Worm (Caenorhabditis elegans) whole organism, mixed stage, embryonic: ENCODE results near the gene C16E9.2.
A peak's percentile ranks its signal among the peaks of the same experiment; 100 is the strongest.

Experiments
- ces-1 ChIP-seq: fragments of 150-350 bp; optimal IDR thresholded peaks from 2 replicates; lab custom pipeline; 2014; ENCODE audit warnings: missing biosample characterization, missing genetic modification reagents, missing genetic modification characterization
- ham-2 ChIP-seq: fragments of 200-800 bp; sonication (Bioruptor generic); optimal IDR thresholded peaks from 2 replicates; lab custom pipeline; 2018; ENCODE audit warnings: mild to moderate bottlenecking, missing genetic modification characterization, missing compliant biosample characterization
- lin-13 ChIP-seq: fragments of 150-350 bp; optimal IDR thresholded peaks from 2 replicates; lab custom pipeline; 2014; ENCODE audit warnings: missing biosample characterization, missing genetic modification characterization
- mls-2 ChIP-seq: sonication (generic microtip); optimal IDR thresholded peaks from 2 replicates; lab custom pipeline; 2016; ENCODE audit warnings: mild to moderate bottlenecking, missing genetic modification characterization, moderate library complexity, missing compliant biosample characterization
- nhr-12 ChIP-seq: fragments of 150-350 bp; optimal IDR thresholded peaks from 2 replicates; lab custom pipeline; 2014; ENCODE audit warnings: missing biosample characterization, missing genetic modification characterization
- nhr-2 ChIP-seq: fragments of 150-350 bp; optimal IDR thresholded peaks from 2 replicates; lab custom pipeline; 2014; ENCODE audit warnings: missing biosample characterization, missing genetic modification characterization
- nhr-237 ChIP-seq: fragments of 150-350 bp; optimal IDR thresholded peaks from 2 replicates; lab custom pipeline; 2014; ENCODE audit warnings: missing biosample characterization, missing genetic modification characterization
- nhr-76 ChIP-seq: sonication (generic microtip); optimal IDR thresholded peaks from 2 replicates; lab custom pipeline; 2017; ENCODE audit warnings: missing biosample characterization, missing genetic modification characterization
- snpc-4 ChIP-seq: fragments of 150-350 bp; optimal IDR thresholded peaks from 2 replicates; lab custom pipeline; 2014; ENCODE audit warnings: missing biosample characterization, missing genetic modification characterization
- tbx-8 ChIP-seq: fragments of 200-800 bp; sonication (Bioruptor generic); optimal IDR thresholded peaks from 2 replicates; lab custom pipeline; 2018; ENCODE audit warnings: mild to moderate bottlenecking, missing genetic modification characterization, moderate library complexity, missing compliant biosample characterization
- unc-39 ChIP-seq: fragments of 150-350 bp; optimal IDR thresholded peaks from 2 replicates; lab custom pipeline; 2014; ENCODE audit warnings: missing biosample characterization, missing genetic modification characterization
- unc-62 ChIP-seq: fragments of 150-350 bp; optimal IDR thresholded peaks from 2 replicates; lab custom pipeline; 2014; ENCODE audit warnings: missing biosample characterization, missing genetic modification reagents, missing genetic modification characterization
- zip-8 ChIP-seq: fragments of 150-350 bp; optimal IDR thresholded peaks from 2 replicates; lab custom pipeline; 2014; ENCODE audit warnings: missing biosample characterization, missing genetic modification characterization
- ztf-11 ChIP-seq: fragments of 150-350 bp; optimal IDR thresholded peaks from 2 replicates; lab custom pipeline; 2014; ENCODE audit warnings: missing biosample characterization, missing genetic modification characterization

Gene C16E9.2

DNA sequence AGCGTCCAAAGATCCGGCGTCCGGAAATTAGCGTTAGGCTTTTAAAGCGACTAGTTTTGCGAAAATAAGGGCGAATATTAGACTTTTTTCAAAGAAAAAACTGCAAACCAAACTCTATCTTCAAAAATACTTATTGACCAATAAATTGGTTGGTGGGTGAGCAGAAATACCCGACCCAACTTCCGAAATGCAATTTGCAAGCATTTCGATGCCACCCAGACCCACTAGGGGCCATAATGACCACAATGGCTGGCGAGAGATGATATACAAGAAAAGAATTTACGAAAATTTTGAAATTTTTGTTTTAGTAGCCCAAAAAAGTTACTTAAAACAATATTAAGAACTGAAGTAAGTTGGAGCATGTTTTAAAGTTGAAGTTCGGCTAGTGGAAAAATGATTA, 34.6 kb downstream of the C16E9.2 start:
- peak; percentile 84 for TF ChIP-seq ces-1 (GFP tag; lab: Kevin White, UChicago)
- no peak for TF ChIP-seq unc-62 (GFP tag; lab: Kevin White, UChicago)

DNA sequence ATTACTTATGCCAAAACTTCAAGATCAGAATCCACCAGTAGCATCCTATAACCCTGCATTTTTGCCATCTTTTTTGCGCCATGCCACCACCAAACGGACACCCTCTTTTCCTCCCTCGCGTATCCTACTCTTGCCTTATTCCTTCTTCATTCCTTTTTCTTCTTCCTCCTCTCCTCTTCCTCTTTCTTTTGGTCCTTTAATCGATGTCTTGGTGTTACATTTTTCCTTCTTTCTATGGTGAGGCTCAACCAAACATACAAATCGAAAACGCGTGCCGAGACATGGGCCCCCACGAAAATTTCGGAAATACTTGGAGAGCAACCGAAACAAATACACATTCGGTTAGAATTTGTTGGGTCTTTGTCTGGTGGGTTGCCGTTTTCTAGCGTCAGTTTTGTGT, 35.8 kb downstream of the C16E9.2 start:
- peak; percentile 42 for TF ChIP-seq ces-1 (GFP tag; lab: Kevin White, UChicago)
- TF ChIP-seq mls-2 (tag; lab: Kevin White, UChicago) = peak; percentile 23
- TF ChIP-seq zip-8 (tag; lab: Kevin White, UChicago) = no peak

DNA sequence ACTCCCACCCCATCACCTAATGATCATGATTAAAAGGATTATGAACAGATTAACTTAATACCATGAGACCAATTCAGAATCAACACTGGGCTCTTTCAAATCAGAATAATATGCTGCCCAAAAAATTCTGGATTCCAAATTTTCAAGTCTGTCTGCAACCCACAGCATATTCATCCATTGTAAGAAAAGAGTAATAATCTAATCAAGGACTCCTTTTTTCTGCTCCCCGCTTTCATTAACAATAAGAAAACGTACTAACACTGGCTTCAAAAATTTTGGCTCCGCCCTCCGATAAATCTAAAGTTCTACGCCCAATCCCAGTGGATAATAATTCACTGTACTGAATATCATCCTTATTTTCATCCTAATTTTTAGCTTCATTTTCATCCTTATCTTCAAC, 52.7 kb downstream of the C16E9.2 start:
- TF ChIP-seq nhr-2 (tag; lab: Kevin White, UChicago) (no peak), lin-13 (tag; lab: Kevin White, UChicago) (no peak), tbx-8 (GFP tag; lab: Kevin White, UChicago) (no peak), ham-2 (GFP tag; lab: Kevin White, UChicago) (no peak), nhr-76 (tag; lab: Kevin White, UChicago) (no peak), nhr-12 (tag; lab: Kevin White, UChicago) (no peak), ztf-11 (tag; lab: Kevin White, UChicago) (no peak), unc-39 (no peak), snpc-4 (tag; lab: Kevin White, UChicago) (no peak), nhr-237 (tag; lab: Kevin White, UChicago) (no peak)
